Worm (Caenorhabditis elegans) whole organism, L3 larva: ENCODE data around the gene pqn-70.

ENCODE experiments used
- R02D3.7 ChIP-seq: fragments of 150-350 bp; optimal IDR thresholded peaks from 2 replicates; lab custom pipeline; 2014; ENCODE audit warnings: missing biosample characterization, missing genetic modification characterization
- aly-2 ChIP-seq: fragments of 150-350 bp; optimal IDR thresholded peaks from 2 replicates; lab custom pipeline; 2014; ENCODE audit warnings: missing biosample characterization, missing genetic modification characterization
- ceh-16 ChIP-seq: sonication (generic microtip); optimal IDR thresholded peaks from 2 replicates; lab custom pipeline; 2017; ENCODE audit warnings: missing biosample characterization, missing genetic modification characterization
- ceh-82 ChIP-seq: fragments of 150-350 bp; optimal IDR thresholded peaks from 2 replicates; lab custom pipeline; 2014; ENCODE audit warnings: missing biosample characterization, missing genetic modification characterization
- ceh-9 ChIP-seq: sonication (generic microtip); optimal IDR thresholded peaks from 2 replicates; lab custom pipeline; 2018; ENCODE audit warnings: missing biosample characterization, missing genetic modification characterization
- daf-12 ChIP-seq: fragments of 150-350 bp; optimal IDR thresholded peaks from 2 replicates; lab custom pipeline; 2014; ENCODE audit warnings: missing biosample characterization, missing genetic modification reagents, missing genetic modification characterization
- egl-27 ChIP-seq: sonication (generic microtip); optimal IDR thresholded peaks from 4 replicates; lab custom pipeline; 2017; ENCODE audit warnings: missing biosample characterization, missing genetic modification reagents, missing genetic modification characterization
- elt-1 ChIP-seq: fragments of 150-350 bp; optimal IDR thresholded peaks from 2 replicates; lab custom pipeline; 2014; ENCODE audit warnings: missing biosample characterization, missing genetic modification characterization
- elt-2 ChIP-seq: sonication (generic microtip); optimal IDR thresholded peaks from 2 replicates; lab custom pipeline; 2016; ENCODE audit warnings: missing genetic modification reagents, mild to moderate bottlenecking, missing genetic modification characterization, missing compliant biosample characterization
- elt-3 ChIP-seq, 3 experiments: fragments of 150-350 bp in 1 of 3; sonication (generic microtip) in 2 of 3; optimal IDR thresholded peaks; 2 replicates in 2 of 3; 4 replicates in 1 of 3; lab custom pipeline; 2014 to 2017; ENCODE audit warnings: missing biosample characterization in 3 of 3, missing genetic modification characterization in 3 of 3
- eor-1 ChIP-seq, 2 experiments: fragments of 150-350 bp; optimal IDR thresholded peaks; 2 replicates each; lab custom pipeline; 2014 to 2018; ENCODE audit warnings: missing biosample characterization in 2 of 2, missing genetic modification characterization in 2 of 2
- fkh-10 ChIP-seq: sonication (generic microtip); optimal IDR thresholded peaks from 2 replicates; lab custom pipeline; 2017; ENCODE audit warnings: missing biosample characterization, missing genetic modification reagents, missing genetic modification characterization
- fkh-2 ChIP-seq: fragments of 150-350 bp; optimal IDR thresholded peaks from 2 replicates; lab custom pipeline; 2014; ENCODE audit warnings: missing biosample characterization, missing genetic modification reagents, missing genetic modification characterization
- fos-1 ChIP-seq: fragments of 150-350 bp; optimal IDR thresholded peaks from 2 replicates; lab custom pipeline; 2014; ENCODE audit warnings: missing biosample characterization, missing genetic modification characterization
- hmg-11 ChIP-seq: sonication (generic microtip); optimal IDR thresholded peaks from 2 replicates; lab custom pipeline; 2016; ENCODE audit warnings: missing genetic modification characterization, missing compliant biosample characterization
- jun-1 ChIP-seq: fragments of 150-350 bp; optimal IDR thresholded peaks from 2 replicates; lab custom pipeline; 2014; ENCODE audit warnings: missing biosample characterization, missing genetic modification reagents, missing genetic modification characterization
- lin-15B ChIP-seq: fragments of 150-350 bp; optimal IDR thresholded peaks from 2 replicates; lab custom pipeline; 2014; ENCODE audit warnings: missing biosample characterization, missing genetic modification characterization
- lin-39 ChIP-seq: fragments of 150-350 bp; optimal IDR thresholded peaks from 2 replicates; lab custom pipeline; 2018; ENCODE audit warnings: missing biosample characterization, missing genetic modification reagents, missing genetic modification characterization
- lsy-12 ChIP-seq: sonication (generic microtip); optimal IDR thresholded peaks from 2 replicates; lab custom pipeline; 2016; ENCODE audit warnings: mild to moderate bottlenecking, missing genetic modification characterization, missing compliant biosample characterization
- mml-1 ChIP-seq: fragments of 150-350 bp; sonication (generic microtip); optimal IDR thresholded peaks from 3 replicates; lab custom pipeline; 2014; ENCODE audit warnings: missing biosample characterization, missing genetic modification characterization
- nfya-1 ChIP-seq: sonication (generic microtip); optimal IDR thresholded peaks from 2 replicates; lab custom pipeline; 2017; ENCODE audit warnings: missing genetic modification characterization, mild to moderate bottlenecking, missing compliant biosample characterization, antibody characterized with exemption, moderate library complexity; ENCODE audit not compliant: insufficient read depth
- nhr-11 ChIP-seq: fragments of 150-350 bp; optimal IDR thresholded peaks from 2 replicates; lab custom pipeline; 2014; ENCODE audit warnings: missing biosample characterization, missing genetic modification characterization
- nhr-12 ChIP-seq: fragments of 150-350 bp; optimal IDR thresholded peaks from 2 replicates; lab custom pipeline; 2014; ENCODE audit warnings: missing biosample characterization, missing genetic modification characterization
- nhr-23 ChIP-seq: fragments of 150-350 bp; optimal IDR thresholded peaks from 2 replicates; lab custom pipeline; 2014; ENCODE audit warnings: missing biosample characterization, missing genetic modification reagents, missing genetic modification characterization
- nhr-237 ChIP-seq: fragments of 150-350 bp; optimal IDR thresholded peaks from 2 replicates; lab custom pipeline; 2014; ENCODE audit warnings: missing biosample characterization, missing genetic modification characterization
- nhr-25 ChIP-seq: sonication (generic microtip); optimal IDR thresholded peaks from 2 replicates; lab custom pipeline; 2017; ENCODE audit warnings: missing biosample characterization, missing genetic modification characterization
- nhr-67 ChIP-seq: fragments of 150-350 bp; optimal IDR thresholded peaks from 2 replicates; lab custom pipeline; 2014; ENCODE audit warnings: missing biosample characterization, missing genetic modification characterization
- nhr-76 ChIP-seq: fragments of 150-350 bp; sonication (generic microtip); optimal IDR thresholded peaks from 5 replicates; lab custom pipeline; 2014; ENCODE audit warnings: missing biosample characterization, missing genetic modification characterization
- nhr-77 ChIP-seq: fragments of 150-350 bp; optimal IDR thresholded peaks from 2 replicates; lab custom pipeline; 2014; ENCODE audit warnings: missing biosample characterization, missing genetic modification characterization
- pha-4 ChIP-seq: fragments of 150-350 bp; optimal IDR thresholded peaks from 2 replicates; lab custom pipeline; 2014; ENCODE audit warnings: missing biosample characterization, missing genetic modification reagents, missing genetic modification characterization
- pqm-1 ChIP-seq: fragments of 150-350 bp; optimal IDR thresholded peaks from 2 replicates; lab custom pipeline; 2017; ENCODE audit warnings: missing biosample characterization, missing genetic modification characterization, inconsistent platforms
- snpc-4 ChIP-seq: fragments of 150-350 bp; optimal IDR thresholded peaks from 2 replicates; lab custom pipeline; 2014; ENCODE audit warnings: missing biosample characterization, missing genetic modification characterization
- unc-39 ChIP-seq: sonication (generic microtip); optimal IDR thresholded peaks from 4 replicates; lab custom pipeline; 2017; ENCODE audit warnings: missing biosample characterization, missing genetic modification characterization
- unc-62 ChIP-seq: fragments of 150-350 bp; sonication (generic microtip); optimal IDR thresholded peaks from 4 replicates; lab custom pipeline; 2014; ENCODE audit warnings: missing biosample characterization, missing genetic modification reagents, missing genetic modification characterization
- zag-1 ChIP-seq: fragments of 150-350 bp; optimal IDR thresholded peaks from 2 replicates; lab custom pipeline; 2014; ENCODE audit warnings: missing biosample characterization, missing genetic modification characterization
- ztf-4 ChIP-seq: fragments of 150-350 bp; optimal IDR thresholded peaks from 2 replicates; lab custom pipeline; 2014; ENCODE audit warnings: missing biosample characterization, missing genetic modification characterization

pqn-70 gene

ce11 chrV:11251798-11252197 is 23.3 kb upstream of the pqn-70 start:
- TF ChIP-seq nfya-1 (no peak), lin-39 (no peak), elt-1 (tag; lab: Kevin White, UChicago) (no peak), pha-4 (no peak), unc-39 (tag; lab: Kevin White, UChicago) (no peak), nhr-12 (tag; lab: Kevin White, UChicago) (no peak), ceh-82 (tag; lab: Kevin White, UChicago) (no peak), jun-1 (tag; lab: Kevin White, UChicago) (no peak), R02D3.7 (tag; lab: Kevin White, UChicago) (no peak), ceh-9 (tag; lab: Kevin White, UChicago) (no peak), egl-27 (tag; lab: Kevin White, UChicago) (no peak), elt-3 (tag; optimal IDR thresholded peaks at IDR 0.05; lab: Kevin White, UChicago) (no peak), elt-2 (tag; lab: Kevin White, UChicago) (no peak), nhr-77 (tag; lab: Kevin White, UChicago) (no peak), lin-15B (tag; lab: Kevin White, UChicago) (no peak), fkh-10 (no peak)
- TF ChIP-seq, all 47 proteins: peak for 0

ce11 chrV:11250735-11251134 is 22.2 kb upstream of the pqn-70 start, which contains the start of gene T19B10.12:
T19B10.12 (plus strand) TSS chrV:11251035.
- TF ChIP-seq eor-1 (tag; optimal IDR thresholded peaks at IDR 0.05; lab: Kevin White, UChicago) (no peak), nfya-1 (no peak)

- TF ChIP-seq aly-2 (tag; lab: Kevin White, UChicago) (no peak), elt-2 (tag; lab: Kevin White, UChicago) (no peak), nhr-67 (tag; lab: Kevin White, UChicago) (no peak), nhr-23 (tag; lab: Kevin White, UChicago) (no peak), zag-1 (tag; lab: Kevin White, UChicago) (no peak), daf-12 (tag; lab: Kevin White, UChicago) (no peak), fos-1 (tag; lab: Kevin White, UChicago) (no peak), nhr-76 (tag; lab: Kevin White, UChicago) (no peak), lsy-12 (tag; lab: Kevin White, UChicago) (no peak), unc-62 (GFP tag; lab: Kevin White, UChicago) (no peak), lin-39 (no peak), mml-1 (no peak)
Observed at ce11 chrV:11247846-11248245, 19.3 kb upstream of the pqn-70 start, which contains the start of gene mam-4. mam-4 (plus strand) TSS chrV:11248146.

ce11 chrV:11245029-11245428 is 16.5 kb upstream of the pqn-70 start:
- no peak for TF ChIP-seq fos-1 (tag; lab: Kevin White, UChicago)
- TF ChIP-seq fkh-2 = no peak
- TF ChIP-seq nhr-77 (tag; lab: Kevin White, UChicago) = no peak
- no peak for TF ChIP-seq zag-1 (tag; lab: Kevin White, UChicago)
- no peak for TF ChIP-seq nhr-23 (tag; lab: Kevin White, UChicago)
- TF ChIP-seq mml-1 = no peak
- no peak for TF ChIP-seq ztf-4 (tag; lab: Kevin White, UChicago)
- no peak for TF ChIP-seq elt-3 (tag; optimal IDR thresholded peaks at IDR 0.05; lab: Kevin White, UChicago)

ce11 chrV:11244539-11244938 is 16.0 kb upstream of the pqn-70 start, which contains the start of gene mxl-1:
mxl-1 (plus strand) TSS chrV:11244839.
- TF ChIP-seq nhr-12 (tag; lab: Kevin White, UChicago) (no peak), ztf-4 (tag; lab: Kevin White, UChicago) (no peak), ceh-82 (tag; lab: Kevin White, UChicago) (no peak), ceh-16 (tag; lab: Kevin White, UChicago) (no peak), nhr-237 (tag; lab: Kevin White, UChicago) (no peak), mml-1 (no peak), fkh-2 (no peak), snpc-4 (no peak), nhr-23 (tag; lab: Kevin White, UChicago) (no peak), nhr-25 (tag; lab: Kevin White, UChicago) (no peak), zag-1 (tag; lab: Kevin White, UChicago) (no peak), elt-1 (tag; lab: Kevin White, UChicago) (no peak), hmg-11 (tag; lab: Kevin White, UChicago) (no peak), pqm-1 (tag; lab: Kevin White, UChicago) (no peak), nfya-1 (no peak), pha-4 (no peak), nhr-11 (tag; lab: Kevin White, UChicago) (no peak)
